Worm (Caenorhabditis elegans): Measurements from ENCODE around the gene sma-2.

DNA sequence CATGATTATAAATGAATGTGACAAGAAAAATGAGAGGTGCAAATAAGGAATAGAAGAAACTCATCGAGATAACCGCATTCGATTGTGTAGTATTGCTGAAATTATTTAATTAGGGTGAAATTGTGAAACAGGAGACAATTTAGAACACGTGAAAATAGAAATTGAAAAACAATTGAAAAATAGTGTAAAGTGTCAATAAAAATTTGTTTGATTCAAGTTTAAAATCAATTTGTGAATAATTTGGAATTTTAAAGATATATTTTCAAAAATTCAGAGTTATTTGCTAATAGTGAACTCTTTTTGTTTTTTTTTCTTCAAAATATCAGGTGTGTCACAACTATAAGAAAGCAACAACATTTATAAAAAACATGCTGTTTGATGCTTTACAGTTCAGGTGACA, 18.2 kb upstream of the sma-2 start, which contains the start of gene ZK370.4:
- TF ChIP-seq hmbx-1 (tag; optimal IDR thresholded peaks at IDR 0.05) (no peak), flt-1 (GFP tag; IDR thresholded peaks at IDR 0.05) (no peak), scrt-1 (GFP tag; IDR thresholded peaks at IDR 0.05) (no peak), F13C5.2 (tag; optimal IDR thresholded peaks at IDR 0.05) (no peak), aly-1 (tag; optimal IDR thresholded peaks at IDR 0.05) (no peak), pes-1 (GFP tag; IDR thresholded peaks at IDR 0.05) (no peak), ceh-13 (GFP tag; optimal IDR thresholded peaks at IDR 0.05) (no peak)
